Fruit fly (Drosophila melanogaster) whole organism, adult: ENCODE results near the gene Frl.
A peak's percentile ranks its signal among the peaks of the same experiment; 100 is the strongest.

Experiments
- CG11617 ChIP-seq: fragments of 200-800 bp; sonication (Bioruptor generic); optimal IDR thresholded peaks from 2 replicates; lab custom pipeline; 2017; ENCODE audit warnings: mild to moderate bottlenecking, missing biosample characterization, missing genetic modification reagents, missing genetic modification characterization
- CG12768 ChIP-seq: fragments of 200-800 bp; sonication (Bioruptor generic); optimal IDR thresholded peaks from 2 replicates; lab custom pipeline; 2017; ENCODE audit warnings: missing biosample characterization, missing genetic modification characterization, mild to moderate bottlenecking, moderate library complexity, missing genetic modification reagents
- CG14711 ChIP-seq: fragments of 200-800 bp; sonication (Bioruptor generic); optimal IDR thresholded peaks from 2 replicates; lab custom pipeline; 2018; ENCODE audit warnings: missing biosample characterization, mild to moderate bottlenecking, missing genetic modification characterization, moderate library complexity
- CG1620 ChIP-seq: fragments of 200-800 bp; sonication (Bioruptor generic); optimal IDR thresholded peaks from 2 replicates; lab custom pipeline; 2016; ENCODE audit warnings: missing biosample characterization, missing genetic modification characterization
- CG33017 ChIP-seq: fragments of 200-800 bp; sonication (Bioruptor generic); optimal IDR thresholded peaks from 2 replicates; lab custom pipeline; 2018; ENCODE audit warnings: missing biosample characterization, mild to moderate bottlenecking, missing genetic modification characterization, moderate library complexity
- CG5204 ChIP-seq: fragments of 200-800 bp; sonication (Bioruptor generic); optimal IDR thresholded peaks from 2 replicates; lab custom pipeline; 2016; ENCODE audit warnings: missing biosample characterization, missing genetic modification characterization
- CG7045 ChIP-seq: fragments of 200-800 bp; sonication (Bioruptor generic); optimal IDR thresholded peaks from 2 replicates; lab custom pipeline; 2017; ENCODE audit warnings: missing biosample characterization, mild to moderate bottlenecking, missing genetic modification characterization
- CG7101 ChIP-seq: fragments of 200-800 bp; sonication (Bioruptor generic); optimal IDR thresholded peaks from 2 replicates; lab custom pipeline; 2018; ENCODE audit warnings: missing biosample characterization, mild to moderate bottlenecking, missing genetic modification characterization, moderate library complexity
- Clk ChIP-seq: fragments of 200-800 bp; sonication (Bioruptor generic); optimal IDR thresholded peaks from 2 replicates; lab custom pipeline; 2017; ENCODE audit warnings: missing biosample characterization, missing genetic modification characterization
- Crg-1 ChIP-seq: fragments of 200-800 bp; sonication (Bioruptor generic); optimal IDR thresholded peaks from 2 replicates; lab custom pipeline; 2016; ENCODE audit warnings: missing biosample characterization, missing genetic modification characterization
- Hr96 ChIP-seq: fragments of 200-800 bp; sonication (Bioruptor generic); optimal IDR thresholded peaks from 2 replicates; lab custom pipeline; 2016; ENCODE audit warnings: missing biosample characterization, missing genetic modification characterization
- Mnt ChIP-seq: fragments of 200-800 bp; sonication (Bioruptor generic); optimal IDR thresholded peaks from 2 replicates; lab custom pipeline; 2016; ENCODE audit warnings: missing biosample characterization, mild to moderate bottlenecking, missing genetic modification characterization
- bab1 ChIP-seq: fragments of 200-800 bp; sonication (Bioruptor generic); optimal IDR thresholded peaks from 3 replicates; lab custom pipeline; 2019; ENCODE audit warnings: missing biosample characterization, mild to moderate bottlenecking, missing genetic modification characterization, moderate library complexity
- cic ChIP-seq: fragments of 200-800 bp; sonication (Bioruptor generic); optimal IDR thresholded peaks from 2 replicates; lab custom pipeline; 2017; ENCODE audit warnings: missing biosample characterization, mild to moderate bottlenecking, missing genetic modification characterization, moderate library complexity
- cnc ChIP-seq, 2 experiments: fragments of >200 bp; optimal IDR thresholded peaks; 2 replicates each; lab custom pipeline; 2017
- kay ChIP-seq: fragments of 200-800 bp; sonication (Bioruptor generic); peaks from one replicate; lab custom pipeline; 2016; ENCODE audit warnings: missing biosample characterization, missing genetic modification characterization, borderline replicate concordance
- ovo ChIP-seq: fragments of 200-800 bp; sonication (Bioruptor generic); optimal IDR thresholded peaks from 2 replicates; lab custom pipeline; 2016; ENCODE audit warnings: missing biosample characterization, missing genetic modification characterization
- pad ChIP-seq: fragments of 200-800 bp; sonication (Bioruptor generic); optimal IDR thresholded peaks from 3 replicates; lab custom pipeline; 2017; ENCODE audit warnings: missing biosample characterization, missing genetic modification characterization, mild to moderate bottlenecking, moderate library complexity, missing genetic modification reagents
- tj ChIP-seq: fragments of 200-800 bp; sonication (Bioruptor generic); optimal IDR thresholded peaks from 3 replicates; lab custom pipeline; 2017; ENCODE audit warnings: missing biosample characterization, mild to moderate bottlenecking, missing genetic modification characterization, moderate library complexity
- toe ChIP-seq: fragments of 200-800 bp; sonication (Bioruptor generic); optimal IDR thresholded peaks from 2 replicates; lab custom pipeline; 2016; ENCODE audit warnings: missing biosample characterization, missing genetic modification characterization

Frl gene

DNA sequence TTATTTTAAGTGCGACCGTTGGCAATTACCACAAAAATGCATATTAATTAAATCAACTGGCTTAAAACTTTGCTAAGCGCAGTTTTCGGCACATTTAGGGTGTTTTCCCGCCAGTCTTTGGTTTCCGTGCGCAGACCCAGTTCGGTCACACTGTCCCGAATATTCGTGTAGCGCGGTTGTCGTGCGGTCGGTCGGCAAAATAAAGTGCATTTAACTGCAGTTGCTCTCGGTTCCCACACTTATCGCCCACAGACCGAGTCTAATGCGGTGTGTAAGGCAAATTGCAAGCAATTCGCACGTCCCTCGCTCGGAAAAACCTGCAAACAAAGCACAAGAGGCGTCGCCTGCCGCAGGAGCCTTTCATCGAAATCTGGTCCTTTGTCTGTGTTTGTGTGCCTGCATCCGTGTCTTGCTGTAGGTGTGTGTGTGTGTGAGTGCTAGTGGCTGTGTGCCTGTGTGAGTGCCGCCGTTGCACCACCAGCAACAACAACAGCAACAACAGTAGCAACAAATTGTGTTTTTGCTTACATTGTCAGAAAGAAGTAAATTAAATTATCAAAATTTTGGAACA is at the start of gene Frl, which contains the start of gene CG13484:
TSS of gene Frl (plus strand) at position 143 of the 571 bp plus-strand sequence.
TSS of gene CG13484 (minus strand) at position 7 of the 571 bp plus-strand sequence.
- TF ChIP-seq CG33017 (tag; lab: Kevin White, UChicago) (peak; percentile 3), cnc (optimal IDR thresholded peaks at IDR 0.05; lab: Kevin White, UChicago) (no peak), CG12768 (GFP tag; lab: Kevin White, UChicago) (peak; percentile 44), CG1620 (GFP tag; lab: Kevin White, UChicago) (peak; percentile 42), toe (GFP tag; lab: Kevin White, UChicago) (no peak), pad (peak; percentile 27), cic (GFP tag; lab: Kevin White, UChicago) (peak; percentile 53), CG11617 (GFP tag; lab: Kevin White, UChicago) (peak; percentile 35), Hr96 (GFP tag; lab: Kevin White, UChicago) (no peak), Crg-1 (GFP tag; lab: Kevin White, UChicago) (peak; percentile 15), CG7045 (GFP tag; lab: Kevin White, UChicago) (no peak), bab1 (peak; percentile 83), kay (GFP tag; lab: Kevin White, UChicago) (no peak), ovo (GFP tag; lab: Kevin White, UChicago) (peak; percentile 27), CG14711 (peak; percentile 35), Mnt (peak; percentile 64), Clk (no peak), CG5204 (GFP tag; lab: Kevin White, UChicago) (no peak), tj (GFP tag; lab: Kevin White, UChicago) (peak; percentile 71), CG7101 (tag; lab: Kevin White, UChicago) (peak; percentile 43)

DNA sequence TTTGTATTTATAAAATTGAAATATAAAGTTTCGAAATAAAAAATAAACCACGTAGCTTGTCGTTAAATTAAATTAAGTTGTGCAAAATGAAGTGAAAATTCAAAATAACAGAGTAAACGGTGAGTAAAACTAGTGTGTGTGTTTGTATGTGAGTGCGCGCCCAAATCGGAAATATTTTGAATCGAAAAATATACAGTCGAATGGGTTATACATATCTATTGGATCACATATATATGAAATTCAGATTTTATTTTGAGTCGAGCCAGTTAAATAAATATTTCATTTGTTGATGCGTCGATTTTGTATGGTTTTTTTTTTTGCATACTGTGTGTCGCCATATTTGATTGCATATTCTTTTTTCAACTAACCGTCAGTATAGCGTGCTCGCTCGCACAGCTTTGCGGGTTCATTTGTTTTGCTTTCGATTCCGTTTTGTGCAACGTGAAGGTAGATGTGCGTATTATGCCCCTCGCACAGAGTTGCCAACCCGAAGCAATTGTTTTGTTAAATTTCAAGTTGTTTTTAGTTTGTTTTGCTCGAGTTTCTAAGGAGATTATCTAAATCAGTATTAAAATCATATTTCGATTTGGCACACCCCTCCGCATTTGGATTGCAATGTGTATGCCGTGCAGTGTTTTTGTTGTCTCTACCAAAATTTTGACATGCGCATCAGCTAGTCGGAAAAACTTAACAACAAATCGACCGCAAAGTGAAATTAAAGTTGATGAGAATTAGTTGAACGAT is 49.5 kb upstream of the Frl start:
- TF ChIP-seq CG11617 (GFP tag; lab: Kevin White, UChicago) = peak; percentile 57
- peak; percentile 93 for TF ChIP-seq CG14711
- TF ChIP-seq Hr96 (GFP tag; lab: Kevin White, UChicago) = no peak
- TF ChIP-seq CG12768 (GFP tag; lab: Kevin White, UChicago) = no peak
- no peak for TF ChIP-seq tj (GFP tag; lab: Kevin White, UChicago)
- TF ChIP-seq CG7045 (GFP tag; lab: Kevin White, UChicago) = no peak
- TF ChIP-seq Mnt = peak; percentile 23
- no peak for TF ChIP-seq Clk
- TF ChIP-seq CG33017 (tag; lab: Kevin White, UChicago) = no peak
- TF ChIP-seq CG1620 (GFP tag; lab: Kevin White, UChicago) = no peak
- peak; percentile 23 for TF ChIP-seq CG5204 (GFP tag; lab: Kevin White, UChicago)
- no peak for TF ChIP-seq bab1
- TF ChIP-seq kay (GFP tag; lab: Kevin White, UChicago) = peak; percentile 91
- TF ChIP-seq ovo (GFP tag; lab: Kevin White, UChicago) = no peak
- TF ChIP-seq toe (GFP tag; lab: Kevin White, UChicago) = no peak
- no peak for TF ChIP-seq cnc (optimal IDR thresholded peaks at IDR 0.05; lab: Kevin White, UChicago)
- no peak for TF ChIP-seq Crg-1 (GFP tag; lab: Kevin White, UChicago)
- no peak for TF ChIP-seq cic (GFP tag; lab: Kevin White, UChicago)
- TF ChIP-seq pad = no peak
- no peak for TF ChIP-seq CG7101 (tag; lab: Kevin White, UChicago)

DNA sequence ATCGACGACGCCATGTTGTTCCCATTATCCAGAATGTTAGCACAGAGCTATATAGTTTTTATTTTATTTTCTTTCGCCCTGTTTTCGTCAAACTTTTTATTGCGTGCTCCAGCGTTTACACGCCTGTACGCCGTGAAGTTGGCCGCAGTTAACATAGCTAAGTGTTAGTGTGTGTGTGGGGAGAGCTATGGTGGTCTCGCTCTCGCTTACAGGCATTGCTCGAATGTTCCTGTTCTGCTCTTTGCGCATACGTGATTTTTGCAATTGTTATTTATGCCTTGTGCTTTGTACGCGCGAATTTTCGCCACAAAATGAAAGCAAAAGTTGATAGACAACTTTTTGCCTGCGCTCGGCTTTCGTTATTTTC is 49.0 kb upstream of the Frl start:
- peak; percentile 69 for TF ChIP-seq tj (GFP tag; lab: Kevin White, UChicago)
- peak; percentile 35 for TF ChIP-seq CG7101 (tag; lab: Kevin White, UChicago)
- TF ChIP-seq Mnt = peak; percentile 19
- peak; percentile 23 for TF ChIP-seq CG11617 (GFP tag; lab: Kevin White, UChicago)
- TF ChIP-seq ovo (GFP tag; lab: Kevin White, UChicago) = no peak
- TF ChIP-seq CG1620 (GFP tag; lab: Kevin White, UChicago) = no peak
- TF ChIP-seq bab1 = no peak
- TF ChIP-seq Hr96 (GFP tag; lab: Kevin White, UChicago) = no peak
- TF ChIP-seq cnc (optimal IDR thresholded peaks at IDR 0.05; lab: Kevin White, UChicago) = no peak
- TF ChIP-seq CG7045 (GFP tag; lab: Kevin White, UChicago) = no peak
- TF ChIP-seq toe (GFP tag; lab: Kevin White, UChicago) = no peak
- no peak for TF ChIP-seq CG12768 (GFP tag; lab: Kevin White, UChicago)
- no peak for TF ChIP-seq Crg-1 (GFP tag; lab: Kevin White, UChicago)
- TF ChIP-seq pad = peak; percentile 65
- peak; percentile 41 for TF ChIP-seq CG33017 (tag; lab: Kevin White, UChicago)
- peak; percentile 35 for TF ChIP-seq cic (GFP tag; lab: Kevin White, UChicago)
- TF ChIP-seq CG14711 = no peak
- TF ChIP-seq Clk = no peak
- no peak for TF ChIP-seq CG5204 (GFP tag; lab: Kevin White, UChicago)
- no peak for TF ChIP-seq kay (GFP tag; lab: Kevin White, UChicago)

DNA sequence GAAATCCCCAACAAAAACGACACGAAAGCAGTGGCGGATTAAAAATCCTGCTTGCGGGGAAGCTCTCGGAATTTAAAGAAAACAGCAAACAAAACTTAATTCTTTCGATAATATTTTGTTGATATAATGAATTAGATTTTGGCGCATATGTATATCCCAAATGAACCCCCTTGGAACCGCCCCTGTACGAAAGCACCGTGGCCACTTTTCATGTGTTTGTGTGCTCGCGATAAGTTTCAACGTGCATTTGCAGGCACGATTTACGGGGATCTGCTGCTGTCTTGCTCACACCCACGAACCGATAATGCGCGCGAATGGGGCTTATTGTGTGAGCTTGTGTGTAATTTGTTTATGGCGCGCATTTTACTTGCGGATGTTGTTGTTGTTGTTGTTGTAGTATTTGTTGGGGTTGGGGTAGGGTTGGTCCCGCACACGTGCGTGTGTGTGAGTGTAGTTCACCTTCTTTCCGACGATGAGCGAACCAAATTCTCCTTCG is 48.0 kb upstream of the Frl start:
- TF ChIP-seq Clk = peak; percentile 96
- peak; percentile 98 for TF ChIP-seq Hr96 (GFP tag; lab: Kevin White, UChicago)
- peak; percentile 99 for TF ChIP-seq cic (GFP tag; lab: Kevin White, UChicago)
- peak; percentile 99 for TF ChIP-seq Mnt
- peak; percentile 98 for TF ChIP-seq CG5204 (GFP tag; lab: Kevin White, UChicago)
- peak; percentile 90 for TF ChIP-seq tj (GFP tag; lab: Kevin White, UChicago)
- TF ChIP-seq Crg-1 (GFP tag; lab: Kevin White, UChicago) = peak; percentile 98
- TF ChIP-seq cnc (optimal IDR thresholded peaks at IDR 0.05; lab: Kevin White, UChicago) = no peak
- TF ChIP-seq ovo (GFP tag; lab: Kevin White, UChicago) = peak; percentile 79
- TF ChIP-seq pad = peak; percentile 94
- TF ChIP-seq kay (GFP tag; lab: Kevin White, UChicago) = peak; percentile 96
- peak; percentile 98 for TF ChIP-seq CG7045 (GFP tag; lab: Kevin White, UChicago)
- peak; percentile 99 for TF ChIP-seq CG7101 (tag; lab: Kevin White, UChicago)
- peak; percentile 98 for TF ChIP-seq CG11617 (GFP tag; lab: Kevin White, UChicago)
- peak; percentile 94 for TF ChIP-seq bab1
- TF ChIP-seq CG1620 (GFP tag; lab: Kevin White, UChicago) = peak; percentile 97
- peak; percentile 99 for TF ChIP-seq CG33017 (tag; lab: Kevin White, UChicago)
- peak; percentile 97 for TF ChIP-seq CG14711
- TF ChIP-seq toe (GFP tag; lab: Kevin White, UChicago) = peak; percentile 96
- TF ChIP-seq CG12768 (GFP tag; lab: Kevin White, UChicago) = peak; percentile 99
